Worm (Caenorhabditis elegans): ENCODE data around the gene memi-1.
A peak's percentile ranks its signal among the peaks of the same experiment; 100 is the strongest.

memi-1 gene

DNA sequence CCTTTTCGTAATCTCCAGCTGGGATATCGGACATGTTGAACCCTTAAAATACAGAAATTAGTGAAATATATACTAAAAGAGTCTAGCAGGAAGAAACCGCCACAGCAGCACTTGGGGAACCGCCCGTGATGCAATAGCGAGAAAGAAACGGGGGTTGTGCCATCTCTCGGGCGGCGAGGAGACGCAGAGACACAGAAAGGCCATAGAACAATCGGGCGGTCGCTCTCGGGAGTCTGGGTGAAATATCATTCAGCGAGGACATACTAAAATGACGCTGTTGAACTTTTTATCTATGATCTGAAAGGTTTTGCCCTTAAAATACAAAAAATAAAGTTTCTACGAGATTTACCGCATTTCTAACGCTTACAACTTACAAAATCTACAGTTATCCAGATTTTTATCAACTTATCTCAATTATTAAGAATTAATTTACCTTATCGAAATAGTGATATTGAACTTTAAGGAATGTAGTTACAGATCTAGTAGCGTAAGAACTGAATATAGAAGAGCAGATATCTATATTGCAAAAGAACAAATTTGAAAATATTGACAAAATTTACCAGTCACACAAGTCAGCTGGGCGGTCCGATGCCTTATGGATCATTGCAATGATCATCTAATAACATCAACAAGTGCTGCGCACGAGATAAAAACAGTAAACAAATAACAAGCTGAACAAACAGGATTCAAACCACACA is 11.7 kb downstream of the memi-1 start, which contains the start of gene cyc-2.1 (continued):
- TF ChIP-seq unc-62 (GFP tag; optimal IDR thresholded peaks at IDR 0.05 in 1 of 2) (peak in 1 of 2 experiments; percentile 8), unc-62 (tag; optimal IDR thresholded peaks at IDR 0.05) (no peak), madf-9 (GFP tag; conservative IDR thresholded peaks at IDR 0.05) (peak; percentile 54; the same call in 1 of the 2 replicates), lin-1 (GFP tag; IDR thresholded peaks at IDR 0.05) (peak; percentile 63; the same call in 1 of the 2 replicates), nhr-102 (tag; optimal IDR thresholded peaks at IDR 0.05) (peak; percentile 47), egl-43 (GFP tag; IDR thresholded peaks at IDR 0.05) (peak; percentile 84), lin-15B (tag; optimal IDR thresholded peaks at IDR 0.05) (peak; percentile 48), madf-5 (GFP tag; IDR thresholded peaks at IDR 0.05) (peak in 1 of 2 experiments; percentile 49; a peak in 1 of 4 replicates), ceh-44 (GFP tag; IDR thresholded peaks at IDR 0.05) (no peak), lin-29 (GFP tag; IDR thresholded peaks at IDR 0.05) (no peak), nhr-6 (tag; optimal IDR thresholded peaks at IDR 0.05) (peak; percentile 61)

- 0 out of 2 replicates have a peak, but pooled peaks have one; percentile 16 for TF ChIP-seq madf-9 (GFP tag; conservative IDR thresholded peaks at IDR 0.05)
- 0 out of 2 replicates have a peak, but pooled peaks have one; percentile 20 for TF ChIP-seq arid-1 (GFP tag; conservative IDR thresholded peaks at IDR 0.05)
- peak; percentile 18; the same call in 1 of the 2 replicates for TF ChIP-seq zfp-3 (GFP tag; conservative IDR thresholded peaks at IDR 0.05)
- TF ChIP-seq Y48G9A.11 (GFP tag; IDR thresholded peaks at IDR 0.05), result 0 out of 2 replicates have a peak, but pooled peaks have one; percentile 8
- TF ChIP-seq dmd-8 (GFP tag; IDR thresholded peaks at IDR 0.05), result 0 out of 2 replicates have a peak, but pooled peaks have one; percentile 15
- TF ChIP-seq fkh-10 (GFP tag; optimal IDR thresholded peaks at IDR 0.05), result no peak
- TF ChIP-seq ctbp-1 (GFP tag; IDR thresholded peaks at IDR 0.05), result 0 out of 2 replicates have a peak, but pooled peaks have one; percentile 14
- TF ChIP-seq dve-1 (tag; optimal IDR thresholded peaks at IDR 0.05; ENCODE audit: insufficient read depth), result peak; percentile 7
- 0 out of 2 replicates have a peak, but pooled peaks have one; percentile 27 for TF ChIP-seq hmg-1.1 (GFP tag; IDR thresholded peaks at IDR 0.05)
- peak; percentile 22 for TF ChIP-seq aha-1 (tag)
- peak in 1 of 2 experiments; percentile 22 for TF ChIP-seq daf-16 (GFP tag; optimal IDR thresholded peaks at IDR 0.05)
- peak; percentile 21 for TF ChIP-seq daf-16 (tag; optimal IDR thresholded peaks at IDR 0.05)
- TF ChIP-seq ama-1 (optimal IDR thresholded peaks at IDR 0.05), result peak; percentile 86
- TF ChIP-seq lin-38 (GFP tag; IDR thresholded peaks at IDR 0.05), result peak; percentile 35; the same call in 1 of the 2 replicates
- peak; percentile 9 for TF ChIP-seq mes-2 (tag; optimal IDR thresholded peaks at IDR 0.05; ENCODE audit: poor library complexity, severe bottlenecking)
- 0 out of 2 replicates have a peak, but pooled peaks have one; percentile 26 for TF ChIP-seq mdt-29 (GFP tag; IDR thresholded peaks at IDR 0.05)
- TF ChIP-seq tra-1 (GFP tag; IDR thresholded peaks at IDR 0.05), result no peak
- no peak for TF ChIP-seq skn-1 (tag; optimal IDR thresholded peaks at IDR 0.05)
- TF ChIP-seq lsy-2 (tag; optimal IDR thresholded peaks at IDR 0.05), result peak in 1 of 2 experiments; percentile 41
- no peak for TF ChIP-seq nhr-28 (tag; optimal IDR thresholded peaks at IDR 0.05)
- no peak for TF ChIP-seq daf-12 (tag; optimal IDR thresholded peaks at IDR 0.05)
- peak; percentile 23; the same call in 1 of the 2 replicates for TF ChIP-seq dmd-6 (GFP tag; IDR thresholded peaks at IDR 0.05)
Measured at ce11 chrIV:4747553-4747952, 12.7 kb downstream of the memi-1 start, which contains the start of gene tctn-1. Gene tctn-1, minus strand, starts transcription at chrIV:4747832.

DNA sequence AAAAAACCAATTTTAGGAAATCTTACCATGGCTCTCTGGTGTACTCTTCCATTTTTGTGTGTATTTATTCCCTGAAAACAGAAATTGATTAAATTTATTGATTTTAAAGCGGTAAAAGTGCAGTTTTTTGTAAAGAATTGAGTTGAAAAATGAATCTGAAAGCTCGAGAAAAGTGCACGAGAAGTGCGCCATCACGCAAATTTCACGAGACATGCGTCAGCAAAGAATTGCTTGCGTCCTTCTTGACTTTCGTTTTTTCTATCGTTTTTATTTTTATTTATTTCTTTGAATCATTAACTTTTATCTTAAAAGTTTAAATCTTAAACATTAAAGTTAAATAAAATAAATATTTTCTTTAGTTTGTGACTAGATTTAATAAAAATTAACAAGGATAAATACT is 14.8 kb downstream of the memi-1 start, which contains the start of gene timm-17B.1:
Gene timm-17B.1 (minus strand): TSS at position 71 of the 400 bp plus-strand sequence.
- TF ChIP-seq lim-7 (GFP tag; IDR thresholded peaks at IDR 0.05), result no peak
- TF ChIP-seq daf-8 (GFP tag; IDR thresholded peaks at IDR 0.05), result no peak
- peak; percentile 22 for TF ChIP-seq nhr-11 (tag; optimal IDR thresholded peaks at IDR 0.05)
- TF ChIP-seq ZK337.2 (GFP tag; IDR thresholded peaks at IDR 0.05), result no peak
- no peak for TF ChIP-seq F10B5.3 (tag; optimal IDR thresholded peaks at IDR 0.05)
- no peak for TF ChIP-seq nhr-28 (tag; optimal IDR thresholded peaks at IDR 0.05)
- no peak for TF ChIP-seq nhr-111 (GFP tag; optimal IDR thresholded peaks at IDR 0.05)
- TF ChIP-seq zfp-3 (GFP tag; conservative IDR thresholded peaks at IDR 0.05), result no peak
- no peak for TF ChIP-seq zip-11 (GFP tag; IDR thresholded peaks at IDR 0.05)
- TF ChIP-seq F26F4.8 (GFP tag; conservative IDR thresholded peaks at IDR 0.05), result no peak
- 0 out of 2 replicates have a peak, but pooled peaks have one; percentile 21 for TF ChIP-seq dmd-6 (GFP tag; IDR thresholded peaks at IDR 0.05)
- TF ChIP-seq Y48G9A.11 (GFP tag; IDR thresholded peaks at IDR 0.05), result no peak
- TF ChIP-seq daf-12 (tag; optimal IDR thresholded peaks at IDR 0.05), result no peak
- no peak for TF ChIP-seq aly-2 (tag; optimal IDR thresholded peaks at IDR 0.05)
- TF ChIP-seq ceh-62 (tag; optimal IDR thresholded peaks at IDR 0.05), result no peak
- peak; percentile 30 for TF ChIP-seq nhr-77 (tag; optimal IDR thresholded peaks at IDR 0.05)
- TF ChIP-seq saeg-2 (GFP tag; IDR thresholded peaks at IDR 0.05), result no peak
- TF ChIP-seq zfp-2 (tag; optimal IDR thresholded peaks at IDR 0.05), result no peak
- TF ChIP-seq dpl-1 (GFP tag; optimal IDR thresholded peaks at IDR 0.05), result peak; percentile 78
- TF ChIP-seq ztf-11 (tag; optimal IDR thresholded peaks at IDR 0.05), result no peak
- peak; percentile 55; the same call in 1 of the 2 replicates for TF ChIP-seq T26A8.4 (GFP tag; IDR thresholded peaks at IDR 0.05)
